Fruit fly (Drosophila melanogaster) S2 (cell line): ENCODE data around the gene CG4073.
A peak's percentile ranks its signal among the peaks of the same experiment; 100 is the strongest.

Source experiments
- CG8478 ChIP-seq: fragments of >200 bp; optimal IDR thresholded peaks from 2 replicates; lab custom pipeline; 2018
- CTCF ChIP-seq, 2 experiments: fragments of >200 bp; optimal IDR thresholded peaks; 2 replicates each; lab custom pipeline; 2018

- peak; percentile 92 to 97 for TF ChIP-seq CTCF (optimal IDR thresholded peaks at IDR 0.05; lab: Kevin White, UChicago)
- no peak for TF ChIP-seq CG8478 (lab: Kevin White, UChicago)
Observed at dm6 chr3R:10664942-10665341, 49.7 kb upstream of the CG4073 start.
